Fruit fly (Drosophila melanogaster): Measurements from ENCODE around the gene Ser.

- TF ChIP-seq CG8478 (optimal IDR thresholded peaks at IDR 0.05) (no peak), CTCF (optimal IDR thresholded peaks at IDR 0.05) (no peak)
These were observed 23.5 kb upstream of the Ser start for dm6 chr3R:27217465-27218059.

All from S2 (cell line).